Worm (Caenorhabditis elegans): Measurements from ENCODE around the gene fubl-1.
A peak's percentile ranks its signal among the peaks of the same experiment; 100 is the strongest.

fubl-1 gene

DNA sequence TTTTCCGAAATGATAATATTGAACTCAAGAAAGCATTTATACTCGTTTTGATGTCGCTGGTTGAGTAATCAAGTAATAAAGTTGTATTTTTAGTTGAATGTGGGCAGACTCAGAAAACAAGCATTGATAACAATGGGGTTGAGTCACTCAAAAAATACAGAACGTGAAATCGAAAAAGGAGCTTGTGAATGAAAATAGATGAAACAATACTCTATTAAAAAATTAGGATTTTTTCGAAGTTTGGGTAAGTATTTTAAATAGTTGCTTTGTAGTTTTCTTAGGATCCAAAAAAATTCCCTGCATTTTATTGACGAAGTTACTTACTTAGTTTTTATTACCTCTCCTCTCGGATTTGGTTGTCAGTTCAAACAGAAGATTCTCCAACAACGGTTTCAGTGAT lies 44.8 kb upstream of the fubl-1 start, which contains the start of gene lys-3:
lys-3 (minus strand) TSS at position 101 of the 400 bp plus-strand sequence.
- TF ChIP-seq atf-7 (tag; optimal IDR thresholded peaks at IDR 0.05) (no peak), pha-4 (tag; optimal IDR thresholded peaks at IDR 0.05) (no peak), lag-1 (GFP tag; IDR thresholded peaks at IDR 0.05) (no peak)

DNA sequence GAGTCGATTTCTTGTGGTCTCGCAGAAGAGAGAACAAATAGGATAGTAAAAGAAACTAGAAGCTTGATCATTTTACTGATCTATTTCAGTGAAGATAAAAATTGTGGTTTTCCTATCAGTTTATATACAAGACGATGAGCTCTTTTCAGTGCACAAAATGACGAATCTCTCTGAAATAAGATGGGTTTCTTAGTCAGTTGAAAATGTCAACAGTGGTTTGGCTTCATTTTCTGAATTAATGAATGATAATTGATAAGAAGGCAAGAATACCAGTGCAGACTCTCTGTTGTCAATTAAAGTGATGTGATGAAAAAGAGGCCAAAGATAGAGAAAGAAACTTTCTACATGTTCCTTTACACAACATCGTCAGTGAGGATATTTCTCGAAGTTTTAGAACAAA lies 42.7 kb upstream of the fubl-1 start, which contains the start of gene lys-2:
lys-2 (minus strand) TSS at position 101 of the 400 bp plus-strand sequence.
- TF ChIP-seq nhr-80 (tag; optimal IDR thresholded peaks at IDR 0.05) (peak; percentile 82), unc-62 (GFP tag; optimal IDR thresholded peaks at IDR 0.05) (peak; percentile 12), nhr-120 (GFP tag; IDR thresholded peaks at IDR 0.05) (no peak)

DNA sequence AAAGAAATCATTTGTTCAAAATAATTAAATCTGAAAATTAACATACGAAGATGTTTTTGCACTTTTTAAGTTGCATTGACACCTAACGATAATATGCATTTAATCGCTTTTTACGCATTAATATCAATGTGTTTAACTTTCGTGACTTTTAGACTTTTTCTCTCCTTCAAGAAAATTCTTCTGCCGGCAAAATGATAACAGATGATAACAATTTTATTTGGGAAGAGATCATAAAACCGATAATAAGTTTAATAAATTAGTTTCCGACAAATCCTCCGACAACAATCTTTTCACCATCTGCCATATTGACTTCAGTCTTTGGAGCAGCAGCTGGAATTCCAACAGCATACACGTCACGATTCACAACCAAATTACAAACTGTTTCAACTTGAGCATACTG lies 41.4 kb upstream of the fubl-1 start:
- TF ChIP-seq nhr-80 (tag; optimal IDR thresholded peaks at IDR 0.05) = peak; percentile 43
- no peak for TF ChIP-seq F39B2.1 (GFP tag; IDR thresholded peaks at IDR 0.05)
- no peak for TF ChIP-seq F57C9.4 (tag; optimal IDR thresholded peaks at IDR 0.05)
- TF ChIP-seq egrh-3 (GFP tag; IDR thresholded peaks at IDR 0.05) = no peak
- TF ChIP-seq ztf-28 (GFP tag; IDR thresholded peaks at IDR 0.05) = no peak

DNA sequence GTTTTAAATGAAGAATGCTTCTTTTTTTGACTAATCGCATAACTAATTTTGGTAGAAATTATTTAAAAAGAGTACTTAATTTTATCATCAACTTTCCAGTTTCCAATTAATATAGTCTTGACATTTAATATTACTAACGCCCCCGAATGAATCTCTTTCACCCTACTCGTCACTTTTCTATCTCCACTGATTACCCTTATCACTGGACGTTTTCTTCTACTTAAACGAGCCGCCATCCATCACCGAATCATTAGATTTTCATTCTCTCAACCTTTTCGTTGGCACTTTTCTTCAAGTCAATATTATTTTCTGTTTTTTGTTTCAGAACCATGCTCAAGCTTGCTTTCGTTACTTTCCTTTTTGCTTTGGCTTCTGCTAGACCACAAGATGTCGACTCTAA lies 38.9 kb upstream of the fubl-1 start, which contains the start of gene lys-1:
lys-1 (plus strand) TSS at position 326 of the 400 bp plus-strand sequence.
- TF ChIP-seq ZK185.1 (tag; optimal IDR thresholded peaks at IDR 0.05; ENCODE audit: poor library complexity, severe bottlenecking) = peak; percentile 13
- TF ChIP-seq Y56A3A.18 (GFP tag; IDR thresholded peaks at IDR 0.05) = no peak
- TF ChIP-seq nhr-179 (tag; optimal IDR thresholded peaks at IDR 0.05) = no peak
- peak; percentile 70 for TF ChIP-seq nhr-80 (tag; optimal IDR thresholded peaks at IDR 0.05)

DNA sequence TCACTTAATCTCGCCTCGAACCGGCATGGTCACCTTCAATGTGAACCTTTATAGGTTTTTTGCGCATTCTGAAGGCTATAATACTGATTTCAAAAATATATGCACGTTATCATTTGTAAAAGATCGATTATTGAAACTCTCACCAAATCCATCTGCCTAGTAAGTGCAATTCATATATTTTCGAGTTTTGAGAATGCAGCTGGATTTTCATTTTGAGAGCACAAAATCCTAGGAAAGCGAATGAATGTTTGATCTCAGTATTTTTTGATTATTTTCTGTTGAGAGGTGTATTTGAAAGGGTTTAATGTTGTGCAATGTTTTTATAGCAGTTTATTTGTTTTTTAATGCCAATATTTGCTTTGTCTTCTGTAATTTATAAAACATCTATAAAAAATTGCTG lies 37.4 kb upstream of the fubl-1 start:
- TF ChIP-seq hrde-1 (tag; optimal IDR thresholded peaks at IDR 0.05; ENCODE audit: borderline replicate concordance) (no peak), F57A8.1 (GFP tag; optimal IDR thresholded peaks at IDR 0.05) (no peak), B0035.1 (tag; optimal IDR thresholded peaks at IDR 0.05) (no peak), ztf-3 (GFP tag; optimal IDR thresholded peaks at IDR 0.05) (no peak), rec-8 (tag; optimal IDR thresholded peaks at IDR 0.05) (no peak), lsy-27 (tag; optimal IDR thresholded peaks at IDR 0.05; ENCODE audit: borderline replicate concordance, insufficient read depth) (no peak), mel-28 (tag; optimal IDR thresholded peaks at IDR 0.05; ENCODE audit: borderline replicate concordance) (no peak), F55B11.4 (tag; optimal IDR thresholded peaks at IDR 0.05; ENCODE audit: borderline replicate concordance, insufficient read depth) (no peak), T07F8.4 (tag; optimal IDR thresholded peaks at IDR 0.05) (no peak), ceh-91 (GFP tag; IDR thresholded peaks at IDR 0.05) (no peak), F57C9.4 (tag; optimal IDR thresholded peaks at IDR 0.05) (no peak), lag-1 (GFP tag; IDR thresholded peaks at IDR 0.05) (no peak), F39B2.1 (GFP tag; IDR thresholded peaks at IDR 0.05) (no peak), die-1 (tag; optimal IDR thresholded peaks at IDR 0.05) (no peak), ccch-3 (GFP tag; optimal IDR thresholded peaks at IDR 0.05) (no peak), B0261.1 (tag; optimal IDR thresholded peaks at IDR 0.05) (no peak), ets-4 (GFP tag; optimal IDR thresholded peaks at IDR 0.05) (no peak), chd-7 (tag; optimal IDR thresholded peaks at IDR 0.05) (no peak), ztf-28 (GFP tag; IDR thresholded peaks at IDR 0.05) (no peak)

DNA sequence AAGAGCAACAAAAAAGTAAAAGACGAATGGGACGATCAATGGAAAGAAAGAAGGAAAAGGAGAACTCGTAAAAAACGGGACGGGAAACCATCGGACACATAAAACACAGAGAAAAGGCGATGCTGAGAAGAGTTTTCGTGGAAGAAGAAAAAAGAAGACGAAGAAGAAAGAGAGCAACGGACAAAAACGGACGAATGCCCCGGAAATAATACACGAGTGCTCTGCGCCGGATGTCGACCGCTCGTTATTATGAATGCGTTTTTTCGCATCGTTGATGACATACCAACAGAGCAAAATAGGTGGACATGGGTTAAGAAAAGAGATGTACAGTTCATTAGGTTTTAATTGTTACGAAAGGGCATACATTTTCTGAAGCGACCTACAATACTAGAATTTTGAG lies 37.0 kb upstream of the fubl-1 start, which contains the start of gene Y22F5A.11:
Y22F5A.11 (minus strand) TSS at position 28 of the 400 bp plus-strand sequence.
- no peak for TF ChIP-seq xnd-1 (tag; optimal IDR thresholded peaks at IDR 0.05)
- no peak for TF ChIP-seq snpc-4 (GFP tag; optimal IDR thresholded peaks at IDR 0.05)
- peak in 2 of 4 experiments; percentile 2 to 68 for TF ChIP-seq snpc-4 (tag; optimal IDR thresholded peaks at IDR 0.05)
